Fruit fly (Drosophila melanogaster) whole organism, prepupa: ENCODE data around the gene NK7.1.
A peak's percentile ranks its signal among the peaks of the same experiment; 100 is the strongest.

ENCODE experiments used
- CG9139 ChIP-seq: fragments of 200-800 bp; sonication (Bioruptor generic); optimal IDR thresholded peaks from 3 replicates; lab custom pipeline; 2017; ENCODE audit warnings: missing biosample characterization, mild to moderate bottlenecking, missing genetic modification characterization
- Met ChIP-seq: fragments of 200-800 bp; sonication (Bioruptor generic); optimal IDR thresholded peaks from 3 replicates; lab custom pipeline; 2016; ENCODE audit warnings: missing biosample characterization, missing genetic modification characterization
- OdsH ChIP-seq: fragments of 200-800 bp; sonication (Bioruptor generic); optimal IDR thresholded peaks from 3 replicates; lab custom pipeline; 2016; ENCODE audit warnings: missing biosample characterization, missing genetic modification characterization
- lz ChIP-seq: fragments of 200-800 bp; sonication (Bioruptor generic); optimal IDR thresholded peaks from 3 replicates; lab custom pipeline; 2016; ENCODE audit warnings: missing biosample characterization, missing genetic modification characterization
- topi ChIP-seq: fragments of 200-800 bp; sonication (Bioruptor generic); optimal IDR thresholded peaks from 3 replicates; lab custom pipeline; 2016; ENCODE audit warnings: missing biosample characterization, missing genetic modification characterization

DNA sequence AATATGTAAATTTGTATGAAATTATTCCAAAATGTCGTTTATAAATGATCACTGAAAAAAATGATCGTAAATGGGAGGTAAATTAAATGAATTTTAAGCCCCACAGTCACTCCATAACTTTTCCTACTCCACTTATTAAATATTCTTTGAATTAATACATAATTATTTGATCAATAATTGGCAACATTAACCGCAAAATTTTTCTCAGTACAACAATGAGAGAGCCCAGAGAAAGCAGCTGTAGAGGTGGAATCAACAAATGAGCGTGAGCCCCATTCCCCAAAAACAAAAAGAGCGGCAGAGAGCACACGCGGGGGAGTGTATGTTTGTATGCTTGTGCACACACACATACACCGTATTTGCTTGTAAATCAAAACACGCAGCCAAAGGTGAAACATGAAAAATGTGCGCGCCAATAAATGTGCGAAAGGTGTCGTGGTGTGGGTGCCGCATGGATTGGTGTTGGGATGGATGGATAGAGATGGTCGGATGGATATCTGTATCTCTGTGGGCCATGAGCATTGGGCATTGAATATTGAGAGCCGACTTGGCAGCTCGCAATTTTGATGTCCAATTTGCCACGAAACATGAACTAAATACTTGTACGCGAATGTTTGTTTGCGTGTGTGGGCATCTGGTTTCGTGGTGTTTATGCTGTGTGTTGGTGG, 88.9 kb downstream of the NK7.1 start:
- TF ChIP-seq OdsH (peak; percentile 99), CG9139 (GFP tag; lab: Kevin White, UChicago) (peak; percentile 86), lz (GFP tag; lab: Kevin White, UChicago) (peak; percentile 98), Met (GFP tag; lab: Kevin White, UChicago) (peak; percentile 98), topi (GFP tag; lab: Kevin White, UChicago) (peak; percentile 98)
